Worm (Caenorhabditis elegans) whole organism, L4 larva: ENCODE data around the gene trcs-1.

Experiments used
- F49E8.2 ChIP-seq: sonication (generic microtip); optimal IDR thresholded peaks from 2 replicates; lab custom pipeline; 2016; ENCODE audit warnings: missing compliant biosample characterization, mild to moderate bottlenecking, missing genetic modification characterization, borderline replicate concordance
- R02D3.7 ChIP-seq: fragments of 150-350 bp; sonication (generic microtip); optimal IDR thresholded peaks from 3 replicates; lab custom pipeline; 2014; ENCODE audit warnings: missing biosample characterization, missing genetic modification characterization
- T26A8.4 ChIP-seq: fragments of 200-800 bp; sonication (Bioruptor generic); IDR thresholded peaks from 2 replicates; pipeline ENCODE4 v1.3.6; 2022; ENCODE audit warnings: missing genetic modification characterization, missing compliant biosample characterization
- Y5F2A.4 ChIP-seq: fragments of 200-800 bp; sonication (Bioruptor generic); optimal IDR thresholded peaks from 2 replicates; lab custom pipeline; 2018; ENCODE audit warnings: mild to moderate bottlenecking, missing genetic modification characterization, missing compliant biosample characterization
- Y75B8A.6 ChIP-seq: fragments of 200-800 bp; sonication (Bioruptor generic); IDR thresholded peaks from 2 replicates; pipeline ENCODE4 v1.3.6; 2022; ENCODE audit warnings: missing genetic modification reagents, missing genetic modification characterization, missing compliant biosample characterization
- ZK546.5 ChIP-seq, 2 experiments: sonication (generic microtip); optimal IDR thresholded peaks; 2 replicates each; lab custom pipeline; 2017; ENCODE audit warnings: missing biosample characterization in 2 of 2, missing genetic modification characterization in 2 of 2
- aha-1 ChIP-seq: fragments of 150-350 bp; peaks from one replicate; lab custom pipeline; 2014; ENCODE audit warnings: missing biosample characterization, missing genetic modification characterization
- ama-1 ChIP-seq: fragments of 150-350 bp; optimal IDR thresholded peaks from 2 replicates; lab custom pipeline; 2014; ENCODE audit warnings: inconsistent platforms, mixed read lengths
- arid-1 ChIP-seq: fragments of 200-800 bp; sonication (Bioruptor generic); conservative IDR thresholded peaks from 2 replicates; pipeline ENCODE4 v1.3.6; 2022; ENCODE audit warnings: missing genetic modification reagents, missing genetic modification characterization, missing compliant biosample characterization
- attf-4 ChIP-seq: sonication (generic microtip); optimal IDR thresholded peaks from 3 replicates; lab custom pipeline; 2017; ENCODE audit warnings: missing biosample characterization, missing genetic modification characterization
- ceh-28 ChIP-seq: fragments of 150-350 bp; optimal IDR thresholded peaks from 2 replicates; lab custom pipeline; 2014; ENCODE audit warnings: missing biosample characterization, missing genetic modification reagents, missing genetic modification characterization
- ceh-44 ChIP-seq: fragments of 200-800 bp; sonication (Bioruptor generic); IDR thresholded peaks from 2 replicates; pipeline ENCODE4 v1.3.6; 2022; ENCODE audit warnings: missing genetic modification reagents, missing genetic modification characterization, missing compliant biosample characterization
- ceh-82 ChIP-seq: sonication (generic microtip); optimal IDR thresholded peaks from 2 replicates; lab custom pipeline; 2017; ENCODE audit warnings: missing biosample characterization, missing genetic modification characterization
- ces-1 ChIP-seq: fragments of 150-350 bp; sonication (generic microtip); optimal IDR thresholded peaks from 4 replicates; lab custom pipeline; 2014; ENCODE audit warnings: missing biosample characterization, missing genetic modification reagents, missing genetic modification characterization
- cey-2 ChIP-seq: sonication (generic microtip); optimal IDR thresholded peaks from 3 replicates; lab custom pipeline; 2017; ENCODE audit warnings: missing genetic modification characterization, mild to moderate bottlenecking, missing compliant biosample characterization, antibody characterized with exemption, borderline replicate concordance; ENCODE audit not compliant: insufficient read depth
- dmd-6 ChIP-seq: fragments of 200-800 bp; sonication (Bioruptor generic); IDR thresholded peaks from 2 replicates; pipeline ENCODE4 v1.3.6; 2022; ENCODE audit warnings: missing genetic modification reagents, missing genetic modification characterization, missing compliant biosample characterization
- dmd-9 ChIP-seq: fragments of 200-800 bp; sonication (Bioruptor generic); IDR thresholded peaks from 2 replicates; pipeline ENCODE4 v1.3.6; 2022; ENCODE audit warnings: missing genetic modification reagents, missing genetic modification characterization, missing compliant biosample characterization
- dpl-1 ChIP-seq: fragments of 150-350 bp; optimal IDR thresholded peaks from 2 replicates; lab custom pipeline; 2014; ENCODE audit warnings: missing biosample characterization, missing genetic modification reagents, missing genetic modification characterization
- duxl-1 ChIP-seq: sonication (generic microtip); optimal IDR thresholded peaks from 2 replicates; lab custom pipeline; 2016; ENCODE audit warnings: mild to moderate bottlenecking, missing genetic modification characterization, moderate library complexity, missing compliant biosample characterization; ENCODE audit not compliant: poor library complexity
- dve-1 ChIP-seq: sonication (generic microtip); optimal IDR thresholded peaks from 2 replicates; lab custom pipeline; 2017; ENCODE audit warnings: antibody characterized with exemption, mild to moderate bottlenecking, missing genetic modification characterization, missing compliant biosample characterization; ENCODE audit not compliant: insufficient read depth
- egl-27 ChIP-seq: sonication (generic microtip); optimal IDR thresholded peaks from 3 replicates; lab custom pipeline; 2017; ENCODE audit warnings: missing biosample characterization, missing genetic modification reagents, missing genetic modification characterization
- hif-1 ChIP-seq, 2 experiments: sonication (generic microtip); optimal IDR thresholded peaks; 2 replicates each; lab custom pipeline; 2016 to 2017; ENCODE audit warnings: missing compliant biosample characterization in 2 of 2, missing genetic modification characterization in 2 of 2, missing genetic modification reagents in 2 of 2, missing genotype in 2 of 2, mild to moderate bottlenecking in 1 of 2
- hlh-11 ChIP-seq: fragments of 200-800 bp; sonication (Bioruptor generic); optimal IDR thresholded peaks from 2 replicates; lab custom pipeline; 2018; ENCODE audit warnings: mild to moderate bottlenecking, missing genetic modification characterization, missing compliant biosample characterization
- hlh-30 ChIP-seq: sonication (generic microtip); optimal IDR thresholded peaks from 2 replicates; lab custom pipeline; 2017; ENCODE audit warnings: antibody characterized with exemption, mild to moderate bottlenecking, missing genetic modification characterization, missing compliant biosample characterization; ENCODE audit not compliant: insufficient read depth
- hmg-1.1 ChIP-seq: fragments of 200-800 bp; sonication (Bioruptor generic); IDR thresholded peaks from 2 replicates; pipeline ENCODE4 v1.3.6; 2022; ENCODE audit warnings: missing genetic modification reagents, missing genetic modification characterization, missing compliant biosample characterization
- lim-7 ChIP-seq: fragments of 200-800 bp; sonication (Bioruptor generic); IDR thresholded peaks from 2 replicates; pipeline ENCODE4 v1.3.6; 2022; ENCODE audit warnings: missing genetic modification characterization, missing compliant biosample characterization
- lin-15B ChIP-seq: fragments of 150-350 bp; sonication (generic microtip); optimal IDR thresholded peaks from 3 replicates; lab custom pipeline; 2014; ENCODE audit warnings: missing biosample characterization, missing genetic modification characterization
- lsy-2 ChIP-seq, 2 experiments: fragments of 150-350 bp in 1 of 2; sonication (generic microtip) in 1 of 2; optimal IDR thresholded peaks; 2 replicates each; lab custom pipeline; 2014 to 2017; ENCODE audit warnings: missing biosample characterization in 2 of 2, missing genetic modification characterization in 2 of 2
- mdl-1 ChIP-seq, 2 experiments: fragments of 150-350 bp in 1 of 2; sonication (generic microtip) in 1 of 2; optimal IDR thresholded peaks; 2 replicates each; lab custom pipeline; 2014 to 2017; ENCODE audit warnings: missing biosample characterization in 2 of 2, missing genetic modification characterization in 2 of 2
- mep-1 ChIP-seq: fragments of 150-350 bp; sonication (generic microtip); optimal IDR thresholded peaks from 3 replicates; lab custom pipeline; 2014; ENCODE audit warnings: missing biosample characterization, missing genetic modification characterization
- mes-2 ChIP-seq: sonication (generic microtip); optimal IDR thresholded peaks from 2 replicates; lab custom pipeline; 2016; ENCODE audit warnings: missing genotype, mild to moderate bottlenecking, missing genetic modification characterization, missing compliant biosample characterization; ENCODE audit not compliant: poor library complexity, severe bottlenecking
- nhr-10 ChIP-seq: fragments of 150-350 bp; optimal IDR thresholded peaks from 2 replicates; lab custom pipeline; 2014; ENCODE audit warnings: missing biosample characterization, missing genetic modification characterization
- nhr-111 ChIP-seq: fragments of 200-800 bp; sonication (Bioruptor generic); optimal IDR thresholded peaks from 2 replicates; lab custom pipeline; 2018; ENCODE audit warnings: mild to moderate bottlenecking, missing genetic modification characterization, missing compliant biosample characterization
- nhr-28 ChIP-seq: fragments of 150-350 bp; optimal IDR thresholded peaks from 2 replicates; lab custom pipeline; 2014; ENCODE audit warnings: missing biosample characterization, missing genetic modification characterization
- nhr-41 ChIP-seq: fragments of 200-800 bp; sonication (Bioruptor generic); IDR thresholded peaks from 2 replicates; pipeline ENCODE4 v1.3.6; 2022; ENCODE audit warnings: missing genetic modification reagents, missing genetic modification characterization, missing compliant biosample characterization
- nhr-6 ChIP-seq: fragments of 150-350 bp; optimal IDR thresholded peaks from 2 replicates; lab custom pipeline; 2014; ENCODE audit warnings: missing biosample characterization, missing genetic modification characterization
- nhr-77 ChIP-seq: fragments of 150-350 bp; optimal IDR thresholded peaks from 2 replicates; lab custom pipeline; 2014; ENCODE audit warnings: missing biosample characterization, missing genetic modification characterization
- pqm-1 ChIP-seq: sonication (generic microtip); optimal IDR thresholded peaks from 2 replicates; lab custom pipeline; 2017; ENCODE audit warnings: missing biosample characterization, missing genetic modification characterization
- sdz-12 ChIP-seq: fragments of 200-800 bp; sonication (Bioruptor generic); optimal IDR thresholded peaks from 2 replicates; lab custom pipeline; 2018; ENCODE audit warnings: mild to moderate bottlenecking, missing genetic modification characterization, missing compliant biosample characterization
- set-16 ChIP-seq: fragments of 200-800 bp; sonication (Bioruptor generic); IDR thresholded peaks from 2 replicates; pipeline ENCODE4 v1.3.6; 2022; ENCODE audit warnings: missing genetic modification reagents, missing genetic modification characterization, missing compliant biosample characterization
- spr-1 ChIP-seq: sonication (generic microtip); optimal IDR thresholded peaks from 2 replicates; lab custom pipeline; 2016; ENCODE audit warnings: mild to moderate bottlenecking, missing genetic modification characterization, missing compliant biosample characterization
- unc-62 ChIP-seq, 3 experiments: fragments of 150-350 bp in 1 of 3; sonication (generic microtip); optimal IDR thresholded peaks in 2 of 3; peaks in 1 of 3; 1 replicate in 1 of 3; 2 replicates in 2 of 3; lab custom pipeline; 2014 to 2017; ENCODE audit warnings: missing biosample characterization in 3 of 3, missing genetic modification characterization in 3 of 3, missing genetic modification reagents in 3 of 3, missing genotype in 1 of 3
- zfp-2 ChIP-seq: sonication (generic microtip); optimal IDR thresholded peaks from 2 replicates; lab custom pipeline; 2016; ENCODE audit warnings: mild to moderate bottlenecking, missing genetic modification characterization, missing compliant biosample characterization
- zfp-3 ChIP-seq: fragments of 200-800 bp; sonication (Bioruptor generic); conservative IDR thresholded peaks from 2 replicates; pipeline ENCODE4 v1.3.6; 2022; ENCODE audit warnings: missing genetic modification reagents, missing genetic modification characterization, missing compliant biosample characterization
- zip-11 ChIP-seq: fragments of 200-800 bp; sonication (Bioruptor generic); IDR thresholded peaks from 2 replicates; pipeline ENCODE4 v1.3.6; 2022; ENCODE audit warnings: missing genetic modification characterization, missing compliant biosample characterization

Gene trcs-1

ce11 chrIV:9632094-9632493 lies 43.5 kb upstream of the trcs-1 start:
- no peak for TF ChIP-seq mdl-1 (tag; optimal IDR thresholded peaks at IDR 0.05; lab: Kevin White, UChicago)
- TF ChIP-seq set-16 (GFP tag; lab: Robert Waterston, UW), result no peak
- no peak for TF ChIP-seq zfp-2 (tag; lab: Kevin White, UChicago)
- TF ChIP-seq dpl-1, result no peak
- TF ChIP-seq dmd-6, result peak; percentile 8; the same call in 1 of the 2 replicates

ce11 chrIV:9631579-9631978 lies 42.9 kb upstream of the trcs-1 start:
- TF ChIP-seq nhr-41 (GFP tag; lab: Robert Waterston, UW) (no peak), unc-62 (GFP tag; optimal IDR thresholded peaks at IDR 0.05 in 1 of 2; lab: Kevin White, UChicago) (peak in 1 of 2 experiments; percentile 33), unc-62 (tag; optimal IDR thresholded peaks at IDR 0.05; lab: Kevin White, UChicago) (no peak), pqm-1 (tag; lab: Kevin White, UChicago) (no peak), dpl-1 (no peak), hlh-30 (peak; percentile 55), ceh-44 (no peak), ama-1 (lab: Kevin White, UChicago) (no peak), nhr-10 (tag; lab: Kevin White, UChicago) (no peak)

- TF ChIP-seq aha-1 (tag; lab: Kevin White, UChicago) (peak; percentile 60), egl-27 (no peak)
Measured at ce11 chrIV:9627033-9627432, 38.4 kb upstream of the trcs-1 start.

ce11 chrIV:9625829-9626228 lies 37.2 kb upstream of the trcs-1 start:
- TF ChIP-seq ceh-28 (tag; lab: Kevin White, UChicago) (no peak), nhr-77 (tag; lab: Kevin White, UChicago) (peak; percentile 21), mep-1 (tag; lab: Kevin White, UChicago) (peak; percentile 20), hlh-30 (peak; percentile 68), arid-1 (GFP tag; lab: Robert Waterston, UW) (0 out of 2 replicates have a peak, but pooled peaks have one; percentile 13), nhr-111 (no peak), hif-1 (tag; optimal IDR thresholded peaks at IDR 0.05; lab: Kevin White, UChicago) (peak in 1 of 2 experiments; percentile 17), mdl-1 (tag; optimal IDR thresholded peaks at IDR 0.05; lab: Kevin White, UChicago) (peak in 1 of 2 experiments; percentile 25), Y5F2A.4 (GFP tag; lab: Kevin White, UChicago) (no peak), spr-1 (tag; lab: Kevin White, UChicago) (no peak), duxl-1 (tag; lab: Kevin White, UChicago) (no peak), attf-4 (tag; lab: Kevin White, UChicago) (no peak), F49E8.2 (tag; lab: Kevin White, UChicago) (no peak), nhr-28 (tag; lab: Kevin White, UChicago) (peak; percentile 52), hlh-11 (tag; lab: Kevin White, UChicago) (peak; percentile 27), lim-7 (GFP tag; lab: Robert Waterston, UW) (no peak), ZK546.5 (tag; optimal IDR thresholded peaks at IDR 0.05; lab: Kevin White, UChicago) (no peak), nhr-6 (tag; lab: Kevin White, UChicago) (no peak), ces-1 (GFP tag; lab: Kevin White, UChicago) (no peak), zip-11 (no peak), Y75B8A.6 (GFP tag; lab: Robert Waterston, UW) (no peak), dmd-9 (GFP tag; lab: Robert Waterston, UW) (no peak), cey-2 (tag; lab: Kevin White, UChicago) (no peak), sdz-12 (GFP tag; lab: Kevin White, UChicago) (no peak), lin-15B (tag; lab: Kevin White, UChicago) (no peak), R02D3.7 (tag; lab: Kevin White, UChicago) (no peak), lsy-2 (tag; optimal IDR thresholded peaks at IDR 0.05; lab: Kevin White, UChicago) (no peak), zfp-3 (GFP tag; lab: Robert Waterston, UW) (no peak), mes-2 (no peak), dve-1 (tag; lab: Kevin White, UChicago) (peak; percentile 65), dmd-6 (peak; percentile 42; the same call in 1 of the 2 replicates), hmg-1.1 (0 out of 2 replicates have a peak, but pooled peaks have one; percentile 22), ceh-82 (tag; lab: Kevin White, UChicago) (no peak), T26A8.4 (GFP tag; lab: Robert Waterston, UW) (no peak)
